Worm (Caenorhabditis elegans): ENCODE measurements around the gene R144.13.
A peak's percentile ranks its signal among the peaks of the same experiment; 100 is the strongest.

Gene R144.13

ce11 chrIII:5013915-5014346 is 9.1 kb upstream of the R144.13 start (continued):
- TF ChIP-seq nhr-237 (tag; optimal IDR thresholded peaks at IDR 0.05) (no peak), elt-1 (tag; optimal IDR thresholded peaks at IDR 0.05) (peak; percentile 63), nhr-28 (tag; optimal IDR thresholded peaks at IDR 0.05) (no peak), egl-5 (tag; optimal IDR thresholded peaks at IDR 0.05) (peak; percentile 26), aly-2 (tag; optimal IDR thresholded peaks at IDR 0.05) (no peak), snpc-4 (tag; optimal IDR thresholded peaks at IDR 0.05) (peak; percentile 74), pha-4 (tag; optimal IDR thresholded peaks at IDR 0.05) (peak; percentile 87)

- no peak for TF ChIP-seq mml-1 (tag; optimal IDR thresholded peaks at IDR 0.05)
- TF ChIP-seq hmg-11 (tag; optimal IDR thresholded peaks at IDR 0.05) = no peak
- no peak for TF ChIP-seq pha-4 (tag; optimal IDR thresholded peaks at IDR 0.05)
- TF ChIP-seq pqm-1 (tag; optimal IDR thresholded peaks at IDR 0.05) = no peak
- no peak for TF ChIP-seq nhr-11 (tag; optimal IDR thresholded peaks at IDR 0.05)
- no peak for TF ChIP-seq tbx-2 (tag; optimal IDR thresholded peaks at IDR 0.05)
These were observed 5.5 kb upstream of the R144.13 start, which contains the start of gene larp-1 for ce11 chrIII:5017550-5017949. larp-1 (minus strand) TSS chrIII:5017650.

- TF ChIP-seq ceh-28 (tag; optimal IDR thresholded peaks at IDR 0.05) (peak; percentile 93), lin-39 (tag; optimal IDR thresholded peaks at IDR 0.05) (peak; percentile 97), ama-1 (optimal IDR thresholded peaks at IDR 0.05) (peak; percentile 77), snpc-4 (tag; optimal IDR thresholded peaks at IDR 0.05) (peak; percentile 95), unc-62 (GFP tag; optimal IDR thresholded peaks at IDR 0.05) (peak; percentile 60), egl-5 (tag; optimal IDR thresholded peaks at IDR 0.05) (peak; percentile 92), nhr-237 (tag; optimal IDR thresholded peaks at IDR 0.05) (no peak), egl-27 (tag; optimal IDR thresholded peaks at IDR 0.05) (peak; percentile 95), zag-1 (tag; optimal IDR thresholded peaks at IDR 0.05) (peak; percentile 29), fkh-2 (tag; optimal IDR thresholded peaks at IDR 0.05) (no peak), skn-1 (tag; optimal IDR thresholded peaks at IDR 0.05) (peak; percentile 96), tbx-2 (tag; optimal IDR thresholded peaks at IDR 0.05) (peak; percentile 95), eor-1 (tag; optimal IDR thresholded peaks at IDR 0.05) (no peak), nfya-1 (tag; optimal IDR thresholded peaks at IDR 0.05; ENCODE audit: insufficient read depth) (peak; percentile 97), ztf-4 (tag; optimal IDR thresholded peaks at IDR 0.05) (peak; percentile 83), mdl-1 (tag; optimal IDR thresholded peaks at IDR 0.05) (peak; percentile 61), elt-2 (tag; optimal IDR thresholded peaks at IDR 0.05) (peak; percentile 93), ceh-82 (tag; optimal IDR thresholded peaks at IDR 0.05) (peak; percentile 87), pha-4 (tag; optimal IDR thresholded peaks at IDR 0.05) (peak; percentile 100), ceh-16 (tag; optimal IDR thresholded peaks at IDR 0.05) (peak; percentile 68), fkh-10 (GFP tag; optimal IDR thresholded peaks at IDR 0.05) (peak; percentile 91), lin-15B (tag; optimal IDR thresholded peaks at IDR 0.05) (peak; percentile 95), mml-1 (tag; optimal IDR thresholded peaks at IDR 0.05) (no peak), nhr-76 (tag; optimal IDR thresholded peaks at IDR 0.05) (peak; percentile 40), elt-3 (tag; optimal IDR thresholded peaks at IDR 0.05) (peak; percentile 5 to 73 (median 6)), nhr-77 (tag; optimal IDR thresholded peaks at IDR 0.05) (peak; percentile 88), R02D3.7 (tag; optimal IDR thresholded peaks at IDR 0.05) (peak; percentile 86), nhr-67 (tag; optimal IDR thresholded peaks at IDR 0.05) (no peak), nhr-25 (tag; optimal IDR thresholded peaks at IDR 0.05) (peak; percentile 100), pqm-1 (tag; optimal IDR thresholded peaks at IDR 0.05) (peak; percentile 90), lsy-12 (tag; optimal IDR thresholded peaks at IDR 0.05) (peak; percentile 98), nhr-12 (tag; optimal IDR thresholded peaks at IDR 0.05) (no peak), ceh-9 (tag; optimal IDR thresholded peaks at IDR 0.05) (no peak), daf-12 (tag; optimal IDR thresholded peaks at IDR 0.05) (peak; percentile 2), nhr-43 (tag; optimal IDR thresholded peaks at IDR 0.05; ENCODE audit: poor library complexity, severe bottlenecking) (peak; percentile 97), ZK546.5 (tag; optimal IDR thresholded peaks at IDR 0.05) (peak; percentile 60), nhr-23 (tag; optimal IDR thresholded peaks at IDR 0.05) (peak; percentile 99), unc-39 (tag; optimal IDR thresholded peaks at IDR 0.05) (no peak), hmg-11 (tag; optimal IDR thresholded peaks at IDR 0.05) (peak; percentile 98), ztf-11 (tag; optimal IDR thresholded peaks at IDR 0.05) (no peak), nhr-28 (tag; optimal IDR thresholded peaks at IDR 0.05) (peak; percentile 49), nhr-11 (tag; optimal IDR thresholded peaks at IDR 0.05) (peak; percentile 91), elt-1 (tag; optimal IDR thresholded peaks at IDR 0.05) (peak; percentile 73), fos-1 (tag; optimal IDR thresholded peaks at IDR 0.05) (peak; percentile 82), jun-1 (tag; optimal IDR thresholded peaks at IDR 0.05) (peak; percentile 97), aly-2 (tag; optimal IDR thresholded peaks at IDR 0.05) (peak; percentile 62), sea-2 (GFP tag; optimal IDR thresholded peaks at IDR 0.05) (no peak)
These were observed 4.9 kb upstream of the R144.13 start, which contains the start of gene wip-1 for ce11 chrIII:5018116-5018689. wip-1 (plus strand) TSS chrIII:5018639.
